Fruit fly (Drosophila melanogaster) S2 (cell line): ENCODE data around the gene CG46467.

Experiments used
- CG8478 ChIP-seq: fragments of >200 bp; optimal IDR thresholded peaks from 2 replicates; lab custom pipeline; 2018
- CTCF ChIP-seq, 2 experiments: fragments of >200 bp; optimal IDR thresholded peaks; 2 replicates each; lab custom pipeline; 2018

DNA sequence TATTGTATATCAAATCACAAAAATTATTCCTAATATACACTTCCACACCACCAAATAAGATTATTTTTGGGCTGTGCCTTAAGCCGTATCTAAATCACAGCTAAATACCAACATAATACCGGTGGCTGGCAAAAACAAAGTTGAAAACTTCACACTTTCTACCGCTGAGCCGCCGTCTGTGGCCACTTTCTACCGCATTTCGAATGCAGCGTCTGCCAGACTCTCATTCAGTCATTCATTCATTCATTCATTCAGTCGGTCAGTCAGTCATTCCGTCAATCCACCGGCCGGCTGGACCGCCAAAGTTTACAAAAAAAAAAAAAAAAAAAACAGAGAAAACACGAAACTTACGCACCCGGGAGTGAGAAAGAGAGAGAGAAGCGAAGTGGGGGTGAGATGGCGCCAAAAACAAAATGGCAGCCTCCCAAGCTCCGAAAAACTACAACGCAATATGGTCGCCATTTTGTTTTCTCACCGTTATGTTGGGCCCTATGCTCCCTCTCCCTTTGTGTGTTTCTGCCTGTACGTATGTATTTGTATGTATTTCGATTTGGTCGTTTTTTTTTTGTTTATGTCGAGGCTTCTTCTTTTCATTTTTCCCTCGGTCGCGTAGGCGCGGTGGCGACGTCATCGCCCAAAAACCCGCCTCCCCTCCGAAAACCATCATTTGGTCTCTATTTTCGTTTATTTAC lies 8.9 kb downstream of the CG46467 start:
- TF ChIP-seq CG8478, result no peak
- TF ChIP-seq CTCF (optimal IDR thresholded peaks at IDR 0.05; lab: Kevin White, UChicago), result no peak
